Worm (Caenorhabditis elegans): ENCODE data around the gene ppm-2.
A peak's percentile ranks its signal among the peaks of the same experiment; 100 is the strongest.

The ppm-2 gene

ce11 chrIII:4693281-4693680 is 43.0 kb downstream of the ppm-2 start, which contains the start of gene nifk-1:
Gene nifk-1 (minus strand): TSS chrIII:4693307.
- TF ChIP-seq egl-13 (tag; optimal IDR thresholded peaks at IDR 0.05) (no peak), nhr-20 (tag; optimal IDR thresholded peaks at IDR 0.05) (peak; percentile 65), blmp-1 (tag; optimal IDR thresholded peaks at IDR 0.05) (peak; percentile 29), hlh-17 (GFP tag; optimal IDR thresholded peaks at IDR 0.05; ENCODE audit: borderline replicate concordance) (no peak), tlp-1 (tag; optimal IDR thresholded peaks at IDR 0.05) (no peak), pqm-1 (tag; optimal IDR thresholded peaks at IDR 0.05) (no peak), snu-23 (GFP tag; optimal IDR thresholded peaks at IDR 0.05) (peak; percentile 61), isw-1 (GFP tag; IDR thresholded peaks at IDR 0.05) (no peak), C16A3.4 (tag; optimal IDR thresholded peaks at IDR 0.05) (peak; percentile 80), xbp-1 (tag; optimal IDR thresholded peaks at IDR 0.05) (peak; percentile 48), nhr-76 (tag; optimal IDR thresholded peaks at IDR 0.05) (no peak), grh-1 (GFP tag; IDR thresholded peaks at IDR 0.05) (no peak), egl-27 (tag; optimal IDR thresholded peaks at IDR 0.05) (no peak), nhr-237 (tag; optimal IDR thresholded peaks at IDR 0.05) (no peak), nhr-71 (tag; optimal IDR thresholded peaks at IDR 0.05) (peak; percentile 73), pax-3 (tag; optimal IDR thresholded peaks at IDR 0.05) (no peak), efl-1 (optimal IDR thresholded peaks at IDR 0.05) (peak; percentile 66 to 78), efl-1 (GFP tag; optimal IDR thresholded peaks at IDR 0.05 in 1 of 2) (peak; percentile 75 to 94), hlh-4 (tag; optimal IDR thresholded peaks at IDR 0.05) (no peak), tbx-2 (tag; optimal IDR thresholded peaks at IDR 0.05) (peak; percentile 37), C34B4.2 (tag; optimal IDR thresholded peaks at IDR 0.05) (no peak), aha-1 (tag; optimal IDR thresholded peaks at IDR 0.05) (no peak), ets-5 (GFP tag; IDR thresholded peaks at IDR 0.05) (no peak), nhr-47 (tag; optimal IDR thresholded peaks at IDR 0.05) (peak; percentile 61), zip-4 (GFP tag; optimal IDR thresholded peaks at IDR 0.05) (no peak), lsy-2 (tag; optimal IDR thresholded peaks at IDR 0.05) (peak; percentile 75 to 84), pag-3 (tag; optimal IDR thresholded peaks at IDR 0.05; ENCODE audit: borderline replicate concordance, insufficient read depth) (no peak), vab-15 (tag; optimal IDR thresholded peaks at IDR 0.05) (no peak), dpl-1 (GFP tag; optimal IDR thresholded peaks at IDR 0.05) (peak; percentile 71 to 83 (median 80)), swsn-7 (tag; optimal IDR thresholded peaks at IDR 0.05) (peak; percentile 37), dsc-1 (tag; optimal IDR thresholded peaks at IDR 0.05) (no peak), nhr-19 (GFP tag; conservative IDR thresholded peaks at IDR 0.05) (peak; percentile 59), ceh-8 (GFP tag; optimal IDR thresholded peaks at IDR 0.05) (no peak), alr-1 (tag; optimal IDR thresholded peaks at IDR 0.05; ENCODE audit: borderline replicate concordance) (no peak), ceh-63 (GFP tag; optimal IDR thresholded peaks at IDR 0.05) (no peak), irx-1 (tag; optimal IDR thresholded peaks at IDR 0.05) (no peak), elt-3 (tag; optimal IDR thresholded peaks at IDR 0.05) (peak in 2 of 6 experiments; percentile 55 to 81), elt-2 (tag; optimal IDR thresholded peaks at IDR 0.05) (no peak), mdl-1 (tag; optimal IDR thresholded peaks at IDR 0.05) (peak in 1 of 2 experiments; percentile 31), unc-130 (tag; optimal IDR thresholded peaks at IDR 0.05) (peak; percentile 49), skn-1 (tag; optimal IDR thresholded peaks at IDR 0.05) (peak; percentile 28), efl-3 (GFP tag; optimal IDR thresholded peaks at IDR 0.05) (no peak), jun-1 (tag; optimal IDR thresholded peaks at IDR 0.05) (peak; percentile 21), rnt-1 (tag; optimal IDR thresholded peaks at IDR 0.05) (peak; percentile 67), F16B12.6 (tag; optimal IDR thresholded peaks at IDR 0.05) (peak; percentile 46), nhr-85 (tag) (peak; percentile 83), ztf-11 (tag; optimal IDR thresholded peaks at IDR 0.05) (no peak), lin-15B (tag; optimal IDR thresholded peaks at IDR 0.05) (peak; percentile 19), mef-2 (tag; optimal IDR thresholded peaks at IDR 0.05) (no peak), Y116A8C.19 (tag; optimal IDR thresholded peaks at IDR 0.05; ENCODE audit: borderline replicate concordance) (no peak), snpc-4 (tag; optimal IDR thresholded peaks at IDR 0.05) (peak; percentile 15), lin-14 (GFP tag; optimal IDR thresholded peaks at IDR 0.05) (no peak), ztf-4 (tag; optimal IDR thresholded peaks at IDR 0.05) (no peak)
